Worm (Caenorhabditis elegans) whole organism, young adult: ENCODE results near the gene phat-8.

ENCODE experiments used
- aptf-2 ChIP-seq: fragments of 200-800 bp; sonication (Bioruptor generic); conservative IDR thresholded peaks from 2 replicates; pipeline ENCODE4 v1.3.6; 2022; ENCODE audit warnings: missing genetic modification reagents, missing genetic modification characterization, missing compliant biosample characterization
- ccch-3 ChIP-seq: fragments of 200-800 bp; sonication (Bioruptor generic); optimal IDR thresholded peaks from 2 replicates; lab custom pipeline; 2018; ENCODE audit warnings: mild to moderate bottlenecking, missing genetic modification characterization, missing compliant biosample characterization
- madf-3 ChIP-seq: fragments of 200-800 bp; sonication (Bioruptor generic); IDR thresholded peaks from 2 replicates; pipeline ENCODE4 v1.3.6; 2022; ENCODE audit warnings: missing genetic modification reagents, missing genetic modification characterization, missing compliant biosample characterization
- nhr-27 ChIP-seq: fragments of 200-800 bp; sonication (Bioruptor generic); optimal IDR thresholded peaks from 2 replicates; lab custom pipeline; 2018; ENCODE audit warnings: mild to moderate bottlenecking, missing genetic modification characterization, moderate library complexity, missing compliant biosample characterization

The phat-8 gene

ce11 chrII:12519616-12520015 is 48.0 kb downstream of the phat-8 start, which contains the start of gene ceh-99 (continued):
- TF ChIP-seq madf-3 (GFP tag; lab: Robert Waterston, UW) (0 out of 2 replicates have a peak, but pooled peaks have one; percentile 42), nhr-27 (tag; lab: Kevin White, UChicago) (no peak), ccch-3 (GFP tag; lab: Kevin White, UChicago) (no peak), aptf-2 (no peak)
